Fruit fly (Drosophila melanogaster) whole organism, embryonic: ENCODE measurements around the gene P58IPK.
A peak's percentile ranks its signal among the peaks of the same experiment; 100 is the strongest.

ENCODE experiments used
- Aef1 ChIP-seq: fragments of 200-800 bp; sonication (Bioruptor generic); IDR thresholded peaks from 3 replicates; pipeline ENCODE4 v1.3.6; 2022; ENCODE audit warnings: missing biosample characterization, missing genetic modification characterization
- Atf6 ChIP-seq: fragments of 200-800 bp; sonication (Bioruptor generic); IDR thresholded peaks from 2 replicates; pipeline ENCODE4 v1.3.6; 2022; ENCODE audit warnings: missing biosample characterization, missing genetic modification characterization
- CG11085 ChIP-seq: fragments of 200-800 bp; sonication (Bioruptor generic); IDR thresholded peaks from 2 replicates; pipeline ENCODE4 v1.3.6; 2022; ENCODE audit warnings: missing biosample characterization, missing genetic modification characterization
- CG11696 ChIP-seq: fragments of 200-800 bp; sonication (Bioruptor generic); IDR thresholded peaks from 2 replicates; pipeline ENCODE4 v1.3.6; 2022; ENCODE audit warnings: missing biosample characterization, missing genetic modification characterization
- CG12104 ChIP-seq: fragments of 200-800 bp; sonication (Bioruptor generic); optimal IDR thresholded peaks from 3 replicates; lab custom pipeline; 2016; ENCODE audit warnings: missing biosample characterization, missing genetic modification characterization
- CG12769 ChIP-seq: fragments of 200-800 bp; sonication (Bioruptor generic); optimal IDR thresholded peaks from 2 replicates; lab custom pipeline; 2019; ENCODE audit warnings: missing biosample characterization, mild to moderate bottlenecking, missing genetic modification characterization, moderate library complexity
- CG13894 ChIP-seq: fragments of 200-800 bp; sonication (Bioruptor generic); optimal IDR thresholded peaks from 3 replicates; lab custom pipeline; 2018; ENCODE audit warnings: missing biosample characterization, mild to moderate bottlenecking, missing genetic modification characterization, moderate library complexity
- CG14014 ChIP-seq: fragments of 200-800 bp; sonication (Bioruptor generic); IDR thresholded peaks from 2 replicates; pipeline ENCODE4 v1.3.6; 2022; ENCODE audit warnings: missing biosample characterization, missing genetic modification characterization
- CG14860 ChIP-seq: fragments of 200-800 bp; sonication (Bioruptor generic); IDR thresholded peaks from 3 replicates; pipeline ENCODE4 v1.3.6; 2022; ENCODE audit warnings: missing biosample characterization, missing genetic modification characterization; ENCODE audit not compliant: partially characterized antibody
- CG17328 ChIP-seq: fragments of 200-800 bp; sonication (Bioruptor generic); IDR thresholded peaks from 2 replicates; pipeline ENCODE4 v1.3.6; 2022; ENCODE audit warnings: missing biosample characterization, missing genetic modification characterization
- CG18262 ChIP-seq: fragments of 200-800 bp; optimal IDR thresholded peaks from 3 replicates; lab custom pipeline; 2019; ENCODE audit warnings: missing biosample characterization, mild to moderate bottlenecking, missing genetic modification characterization, moderate library complexity
- CG18599 ChIP-seq: fragments of 200-800 bp; sonication (Bioruptor generic); optimal IDR thresholded peaks from 3 replicates; lab custom pipeline; 2017; ENCODE audit warnings: missing biosample characterization, missing genetic modification characterization, mild to moderate bottlenecking, moderate library complexity, missing genetic modification reagents
- CG18764 ChIP-seq: fragments of 200-800 bp; sonication (Bioruptor generic); optimal IDR thresholded peaks from 3 replicates; lab custom pipeline; 2016; ENCODE audit warnings: missing biosample characterization, missing genetic modification characterization
- CG30431 ChIP-seq: fragments of 200-800 bp; sonication (Bioruptor generic); optimal IDR thresholded peaks from 2 replicates; lab custom pipeline; 2017; ENCODE audit warnings: missing biosample characterization, missing genetic modification characterization
- CG32532 ChIP-seq: fragments of 200-800 bp; sonication (Bioruptor generic); IDR thresholded peaks from 2 replicates; pipeline ENCODE4 v1.3.6; 2022; ENCODE audit warnings: missing biosample characterization, missing genetic modification characterization
- CG3995 ChIP-seq: fragments of 200-800 bp; sonication (Bioruptor generic); optimal IDR thresholded peaks from 3 replicates; lab custom pipeline; 2016; ENCODE audit warnings: missing biosample characterization, missing genetic modification characterization
- CG4360 ChIP-seq: fragments of 200-800 bp; sonication (Bioruptor generic); IDR thresholded peaks from 2 replicates; pipeline ENCODE4 v1.3.6; 2022; ENCODE audit warnings: missing biosample characterization, missing genetic modification characterization
- CG6791 ChIP-seq: fragments of 200-800 bp; sonication (Bioruptor generic); IDR thresholded peaks from 3 replicates; pipeline ENCODE4 v1.3.6; 2022; ENCODE audit warnings: missing biosample characterization, missing genetic modification characterization; ENCODE audit not compliant: partially characterized antibody
- CG7987 ChIP-seq: fragments of 200-800 bp; sonication (Bioruptor generic); optimal IDR thresholded peaks from 2 replicates; lab custom pipeline; 2018; ENCODE audit warnings: missing biosample characterization, mild to moderate bottlenecking, missing genetic modification characterization, moderate library complexity
- Chrac-16 ChIP-seq: fragments of 200-800 bp; sonication (Bioruptor generic); optimal IDR thresholded peaks from 3 replicates; lab custom pipeline; 2016; ENCODE audit warnings: missing biosample characterization, missing genetic modification characterization
- HLH4C ChIP-seq: fragments of 200-800 bp; sonication (Bioruptor generic); IDR thresholded peaks from 3 replicates; pipeline ENCODE4 v1.3.6; 2022; ENCODE audit warnings: missing biosample characterization, missing genetic modification characterization; ENCODE audit not compliant: partially characterized antibody
- Jarid2 ChIP-seq: fragments of 200-800 bp; sonication (Bioruptor generic); optimal IDR thresholded peaks from 3 replicates; lab custom pipeline; 2017; ENCODE audit warnings: mild to moderate bottlenecking, missing biosample characterization, missing genetic modification reagents, missing genetic modification characterization
- MESR4 ChIP-seq: fragments of 200-800 bp; sonication (Bioruptor generic); optimal IDR thresholded peaks from 2 replicates; lab custom pipeline; 2018; ENCODE audit warnings: missing biosample characterization, mild to moderate bottlenecking, missing genetic modification characterization, moderate library complexity
- Max ChIP-seq: fragments of 200-800 bp; sonication (Bioruptor generic); optimal IDR thresholded peaks from 2 replicates; lab custom pipeline; 2016; ENCODE audit warnings: missing biosample characterization, mild to moderate bottlenecking, missing genetic modification characterization
- Mes4 ChIP-seq: fragments of 200-800 bp; sonication (Bioruptor generic); optimal IDR thresholded peaks from 2 replicates; lab custom pipeline; 2016; ENCODE audit warnings: missing biosample characterization, missing genetic modification characterization
- NFAT ChIP-seq: fragments of 200-800 bp; sonication (Bioruptor generic); IDR thresholded peaks from 2 replicates; pipeline ENCODE4 v1.3.6; 2022; ENCODE audit warnings: missing biosample characterization, missing genetic modification characterization
- Ptx1 ChIP-seq: fragments of 200-800 bp; sonication (Bioruptor generic); IDR thresholded peaks from 2 replicates; pipeline ENCODE4 v1.3.6; 2022; ENCODE audit warnings: missing biosample characterization, missing genetic modification characterization
- Rfx ChIP-seq: fragments of 200-800 bp; sonication (Bioruptor generic); IDR thresholded peaks from 2 replicates; pipeline ENCODE4 v1.3.6; 2022; ENCODE audit warnings: missing biosample characterization, missing genetic modification characterization
- Sry-β ChIP-seq: fragments of 200-800 bp; sonication (Bioruptor generic); optimal IDR thresholded peaks from 2 replicates; lab custom pipeline; 2018; ENCODE audit warnings: missing biosample characterization, mild to moderate bottlenecking, missing genetic modification characterization, moderate library complexity
- bbx ChIP-seq: fragments of 200-800 bp; sonication (Bioruptor generic); IDR thresholded peaks from 2 replicates; pipeline ENCODE4 v1.3.6; 2022; ENCODE audit warnings: missing biosample characterization, missing genetic modification characterization; ENCODE audit not compliant: partially characterized antibody
- bowl ChIP-seq: fragments of 200-800 bp; sonication (Bioruptor generic); IDR thresholded peaks from 2 replicates; pipeline ENCODE4 v1.3.6; 2022; ENCODE audit warnings: missing biosample characterization, missing genetic modification characterization
- cg ChIP-seq: fragments of 200-800 bp; sonication (Bioruptor generic); optimal IDR thresholded peaks from 3 replicates; lab custom pipeline; 2019; ENCODE audit warnings: missing biosample characterization, mild to moderate bottlenecking, missing genetic modification characterization, moderate library complexity
- disco-r ChIP-seq: fragments of 200-800 bp; sonication (Bioruptor generic); optimal IDR thresholded peaks from 2 replicates; lab custom pipeline; 2016; ENCODE audit warnings: missing biosample characterization, missing genetic modification characterization
- dmrt11E ChIP-seq: fragments of 200-800 bp; sonication (Bioruptor generic); optimal IDR thresholded peaks from 3 replicates; lab custom pipeline; 2018; ENCODE audit warnings: missing biosample characterization, mild to moderate bottlenecking, missing genetic modification characterization, moderate library complexity
- en ChIP-seq: fragments of 200-800 bp; sonication (Bioruptor generic); optimal IDR thresholded peaks from 2 replicates; lab custom pipeline; 2016; ENCODE audit warnings: missing biosample characterization, missing genetic modification characterization
- gcm2 ChIP-seq: fragments of 200-800 bp; sonication (Bioruptor generic); optimal IDR thresholded peaks from 2 replicates; lab custom pipeline; 2016; ENCODE audit warnings: missing biosample characterization, missing genetic modification characterization
- grn ChIP-seq: fragments of 200-800 bp; sonication (Bioruptor generic); optimal IDR thresholded peaks from 3 replicates; lab custom pipeline; 2017; ENCODE audit warnings: missing biosample characterization, missing genetic modification characterization
- hb ChIP-seq: fragments of 200-800 bp; sonication (Bioruptor generic); IDR thresholded peaks from 3 replicates; pipeline ENCODE4 v1.3.6; 2022; ENCODE audit warnings: missing biosample characterization, missing genetic modification characterization; ENCODE audit not compliant: partially characterized antibody
- inv ChIP-seq: fragments of 200-800 bp; sonication (Bioruptor generic); IDR thresholded peaks from 2 replicates; pipeline ENCODE4 v1.3.6; 2022; ENCODE audit warnings: missing biosample characterization, missing genetic modification characterization; ENCODE audit not compliant: partially characterized antibody
- jing ChIP-seq: fragments of 200-800 bp; sonication (Bioruptor generic); optimal IDR thresholded peaks from 2 replicates; lab custom pipeline; 2018; ENCODE audit warnings: missing biosample characterization, mild to moderate bottlenecking, missing genetic modification characterization
- ro ChIP-seq: fragments of 200-800 bp; sonication (Bioruptor generic); IDR thresholded peaks from 2 replicates; pipeline ENCODE4 v1.3.6; 2022; ENCODE audit warnings: missing biosample characterization, missing genetic modification characterization
- sim ChIP-seq: fragments of 200-800 bp; sonication (Bioruptor generic); IDR thresholded peaks from 2 replicates; pipeline ENCODE4 v1.3.6; 2022; ENCODE audit warnings: missing biosample characterization, missing genetic modification characterization
- slbo ChIP-seq: fragments of 200-800 bp; sonication (Bioruptor generic); IDR thresholded peaks from 2 replicates; pipeline ENCODE4 v1.3.6; 2022; ENCODE audit warnings: missing biosample characterization, missing genetic modification characterization
- tna ChIP-seq: fragments of 200-800 bp; sonication (Bioruptor generic); IDR thresholded peaks from 2 replicates; pipeline ENCODE4 v1.3.6; 2022; ENCODE audit warnings: missing biosample characterization, missing genetic modification characterization; ENCODE audit not compliant: partially characterized antibody
- tx ChIP-seq: fragments of 200-800 bp; sonication (Bioruptor generic); optimal IDR thresholded peaks from 2 replicates; lab custom pipeline; 2016; ENCODE audit warnings: missing biosample characterization, missing genetic modification characterization
- unc-4 ChIP-seq: fragments of 200-800 bp; sonication (Bioruptor generic); IDR thresholded peaks from 2 replicates; pipeline ENCODE4 v1.3.6; 2022; ENCODE audit warnings: missing biosample characterization, missing genetic modification characterization; ENCODE audit not compliant: partially characterized antibody
- vvl ChIP-seq: fragments of 200-800 bp; sonication (Bioruptor generic); IDR thresholded peaks from 2 replicates; pipeline ENCODE4 v1.3.6; 2022; ENCODE audit warnings: missing biosample characterization, missing genetic modification characterization

The P58IPK gene

dm6 chr3R:9572929-9573811 is 13.6 kb upstream of the P58IPK start (continued):
- TF ChIP-seq HLH4C (GFP tag; lab: Robert Waterston, UW), result 0 out of 3 replicates have a peak, but pooled peaks have one; percentile 20
- peak; percentile 71 for TF ChIP-seq Jarid2 (GFP tag; lab: Kevin White, UChicago)
- no peak for TF ChIP-seq CG13894 (tag; lab: Kevin White, UChicago)
- TF ChIP-seq CG17328 (GFP tag; lab: Robert Waterston, UW), result 0 out of 2 replicates have a peak, but pooled peaks have one; percentile 23
- peak; percentile 42 for TF ChIP-seq CG12769 (tag; lab: Kevin White, UChicago)
- no peak for TF ChIP-seq en
- TF ChIP-seq CG30431 (GFP tag; lab: Kevin White, UChicago), result no peak
- TF ChIP-seq CG18599, result peak; percentile 19
- peak; percentile 32; the same call in 2 of the 3 replicates for TF ChIP-seq Aef1 (GFP tag; lab: Robert Waterston, UW)
- TF ChIP-seq Sry-β (GFP tag; lab: Kevin White, UChicago), result no peak
- TF ChIP-seq sim (GFP tag; lab: Robert Waterston, UW), result no peak
- TF ChIP-seq inv (GFP tag; lab: Robert Waterston, UW), result peak; percentile 11; the same call in 1 of the 2 replicates
- peak; percentile 79 for TF ChIP-seq CG4360
- 0 out of 2 replicates have a peak, but pooled peaks have one; percentile 15 for TF ChIP-seq CG11085 (GFP tag; lab: Robert Waterston, UW)
- no peak for TF ChIP-seq Mes4 (GFP tag; lab: Kevin White, UChicago)
- TF ChIP-seq cg (GFP tag; lab: Kevin White, UChicago), result no peak
- no peak for TF ChIP-seq CG18262 (tag; lab: Kevin White, UChicago)
- TF ChIP-seq CG11696 (GFP tag; lab: Robert Waterston, UW), result no peak
- no peak; the same call in 2 of the 3 replicates for TF ChIP-seq CG6791 (GFP tag; lab: Robert Waterston, UW)
- peak; percentile 47 for TF ChIP-seq CG7987
- peak; percentile 88 for TF ChIP-seq grn (GFP tag; lab: Kevin White, UChicago)
- TF ChIP-seq Atf6 (GFP tag; lab: Robert Waterston, UW), result peak; percentile 35; the same call in 1 of the 2 replicates
- peak; percentile 55; the same call in 1 of the 2 replicates for TF ChIP-seq tna (GFP tag; lab: Robert Waterston, UW)
- TF ChIP-seq disco-r (GFP tag; lab: Kevin White, UChicago), result no peak
- TF ChIP-seq slbo (GFP tag; lab: Robert Waterston, UW), result peak; percentile 19
- TF ChIP-seq CG14860, result no peak
- TF ChIP-seq NFAT (GFP tag; lab: Robert Waterston, UW), result peak; percentile 75; the same call in 1 of the 2 replicates
- TF ChIP-seq CG3995 (GFP tag; lab: Kevin White, UChicago), result no peak
- no peak for TF ChIP-seq dmrt11E (tag; lab: Kevin White, UChicago)
- TF ChIP-seq Rfx (GFP tag; lab: Robert Waterston, UW), result 0 out of 2 replicates have a peak, but pooled peaks have one; percentile 32
- TF ChIP-seq CG14014 (GFP tag; lab: Robert Waterston, UW), result 0 out of 2 replicates have a peak, but pooled peaks have one; percentile 27
- TF ChIP-seq CG12104 (GFP tag; lab: Kevin White, UChicago), result peak; percentile 2
- TF ChIP-seq CG18764 (GFP tag; lab: Kevin White, UChicago), result no peak
- peak; percentile 38; the same call in 1 of the 2 replicates for TF ChIP-seq CG32532 (GFP tag; lab: Robert Waterston, UW)
- TF ChIP-seq vvl (GFP tag; lab: Robert Waterston, UW), result peak; percentile 74
- TF ChIP-seq bowl (GFP tag; lab: Robert Waterston, UW), result peak; percentile 45; the same call in 1 of the 2 replicates
- no peak for TF ChIP-seq ro (GFP tag; lab: Robert Waterston, UW)
- TF ChIP-seq bbx (GFP tag; lab: Robert Waterston, UW), result 0 out of 2 replicates have a peak, but pooled peaks have one; percentile 29
- TF ChIP-seq tx, result no peak
- TF ChIP-seq unc-4, result peak; percentile 36
- no peak for TF ChIP-seq jing (GFP tag; lab: Kevin White, UChicago)
- 0 out of 3 replicates have a peak, but pooled peaks have one; percentile 39 for TF ChIP-seq hb (GFP tag; lab: Robert Waterston, UW)
- TF ChIP-seq gcm2 (GFP tag; lab: Kevin White, UChicago), result no peak
- TF ChIP-seq Ptx1 (GFP tag; lab: Robert Waterston, UW), result 0 out of 2 replicates have a peak, but pooled peaks have one; percentile 7
- no peak for TF ChIP-seq Max (GFP tag; lab: Kevin White, UChicago)
- TF ChIP-seq Chrac-16 (GFP tag; lab: Kevin White, UChicago), result no peak
- TF ChIP-seq MESR4, result no peak
